Fruit fly (Drosophila melanogaster): ENCODE data around the gene CG9784.
A peak's percentile ranks its signal among the peaks of the same experiment; 100 is the strongest.

Gene CG9784

dm6 chrX:16624519-16624918 lies 25.5 kb upstream of the CG9784 start:
- TF ChIP-seq CTCF (optimal IDR thresholded peaks at IDR 0.05), result peak; percentile 66 to 73
- TF ChIP-seq CG8478 (optimal IDR thresholded peaks at IDR 0.05), result no peak

DNA sequence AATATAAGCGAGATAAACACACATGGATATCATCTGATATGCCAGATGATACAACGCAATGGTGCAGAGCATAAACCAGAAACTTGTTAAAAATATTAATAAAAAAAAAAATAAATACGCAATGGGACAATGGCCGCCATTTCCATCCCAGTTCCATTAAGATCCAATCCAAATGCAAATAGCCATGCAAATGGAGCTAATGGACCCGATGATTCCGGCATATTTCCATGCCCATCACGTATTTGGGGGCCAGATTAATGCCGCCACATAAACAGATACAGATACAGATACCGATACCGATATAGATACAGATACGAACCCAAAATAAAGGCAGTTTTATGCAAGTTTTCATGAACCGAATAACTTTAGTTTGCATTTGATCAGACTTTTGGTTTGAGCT lies 24.5 kb upstream of the CG9784 start:
- TF ChIP-seq CG8478 (optimal IDR thresholded peaks at IDR 0.05) (no peak), CTCF (optimal IDR thresholded peaks at IDR 0.05) (no peak)

dm6 chrX:16621462-16621861 lies 22.4 kb upstream of the CG9784 start, which contains the start of gene CG9782:
Gene CG9782 (minus strand): TSS chrX:16621589.
- no peak for TF ChIP-seq CTCF (optimal IDR thresholded peaks at IDR 0.05)
- TF ChIP-seq CG8478 (optimal IDR thresholded peaks at IDR 0.05), result no peak

- TF ChIP-seq CG8478 (optimal IDR thresholded peaks at IDR 0.05), result no peak
- TF ChIP-seq CTCF (optimal IDR thresholded peaks at IDR 0.05), result no peak
Measured at dm6 chrX:16618724-16619123, 19.7 kb upstream of the CG9784 start.

DNA sequence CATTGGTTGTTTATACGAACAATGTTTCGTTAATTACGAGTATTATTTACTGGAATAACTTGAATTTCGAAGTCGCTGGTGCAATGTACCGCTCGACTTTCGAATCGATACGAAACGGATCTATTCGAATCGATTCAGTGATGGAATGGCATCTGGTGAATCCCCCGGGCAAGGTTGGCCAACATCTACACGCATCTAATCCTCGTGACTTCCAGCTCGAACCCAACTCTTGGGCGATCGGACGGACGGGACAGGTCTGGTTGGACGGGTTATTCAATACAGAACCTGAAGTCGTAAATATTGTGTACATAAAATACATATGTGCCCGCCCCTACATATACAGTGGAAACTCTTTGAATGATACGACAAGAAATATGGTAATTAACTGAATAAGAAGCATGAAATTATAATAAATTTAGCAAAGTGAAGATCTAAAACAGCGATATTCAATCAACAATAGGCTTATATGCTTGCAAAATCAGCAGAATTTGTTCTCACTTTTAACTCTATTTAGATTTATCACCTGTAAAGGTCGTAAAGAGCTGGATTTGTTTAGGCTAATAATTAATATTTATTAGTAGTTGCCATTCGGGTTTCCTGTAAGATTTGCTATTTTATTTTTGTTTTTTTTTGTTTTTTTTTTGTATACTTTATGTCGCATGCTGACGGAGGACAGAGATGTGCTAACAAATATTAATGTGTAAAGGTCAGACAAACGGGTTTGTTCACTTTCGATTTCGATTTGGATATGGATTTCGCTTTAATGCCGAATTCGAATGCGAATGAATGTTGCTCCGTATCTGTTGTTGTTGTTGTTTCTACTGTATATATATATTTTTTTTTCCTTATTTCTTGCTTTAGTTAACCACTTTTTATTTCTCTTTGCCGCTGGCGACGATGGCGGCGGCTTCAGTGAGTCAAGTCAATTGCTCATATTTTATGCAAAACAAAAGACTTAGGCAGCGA lies 18.0 kb upstream of the CG9784 start:
- no peak for TF ChIP-seq CG8478 (optimal IDR thresholded peaks at IDR 0.05)
- TF ChIP-seq CTCF (optimal IDR thresholded peaks at IDR 0.05), result no peak

DNA sequence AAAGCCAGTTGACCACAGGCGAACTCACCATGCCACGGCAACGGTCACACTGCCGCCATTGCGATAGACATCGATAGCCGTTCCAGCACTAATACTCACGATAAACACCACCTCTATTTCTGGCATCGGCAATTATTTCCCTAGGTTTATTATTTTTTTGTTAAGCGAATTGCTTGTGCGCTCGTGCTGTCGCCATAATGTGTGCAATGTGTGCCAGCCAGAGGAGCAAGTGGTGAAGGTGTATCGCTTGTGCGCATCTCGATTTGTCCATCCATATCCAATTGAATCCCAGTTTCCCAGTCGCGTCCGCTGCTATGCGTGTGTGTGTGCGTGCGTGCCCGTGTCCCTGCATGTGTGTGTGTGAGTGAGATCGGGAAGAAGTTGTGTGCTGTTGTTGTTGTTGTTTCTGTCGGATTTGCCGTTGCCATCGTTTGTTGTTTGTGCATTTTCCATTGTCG lies 11.6 kb upstream of the CG9784 start, which contains the start of gene mbt:
Gene mbt (plus strand): TSS at position 85 of the 458 bp plus-strand sequence.
- TF ChIP-seq CG8478 (optimal IDR thresholded peaks at IDR 0.05), result no peak
- peak; percentile 9 to 31 for TF ChIP-seq CTCF (optimal IDR thresholded peaks at IDR 0.05)

dm6 chrX:16607828-16608227 lies 8.8 kb upstream of the CG9784 start:
- no peak for TF ChIP-seq CTCF (optimal IDR thresholded peaks at IDR 0.05)

- TF ChIP-seq CTCF (optimal IDR thresholded peaks at IDR 0.05), result no peak
- no peak for TF ChIP-seq CG8478 (optimal IDR thresholded peaks at IDR 0.05)
Measured at dm6 chrX:16599770-16600169, 755 bp upstream of the CG9784 start.

- no peak for TF ChIP-seq CG8478 (optimal IDR thresholded peaks at IDR 0.05)
- TF ChIP-seq CTCF (optimal IDR thresholded peaks at IDR 0.05), result no peak
Measured at dm6 chrX:16598336-16598977, 558 bp downstream of the CG9784 start.

DNA sequence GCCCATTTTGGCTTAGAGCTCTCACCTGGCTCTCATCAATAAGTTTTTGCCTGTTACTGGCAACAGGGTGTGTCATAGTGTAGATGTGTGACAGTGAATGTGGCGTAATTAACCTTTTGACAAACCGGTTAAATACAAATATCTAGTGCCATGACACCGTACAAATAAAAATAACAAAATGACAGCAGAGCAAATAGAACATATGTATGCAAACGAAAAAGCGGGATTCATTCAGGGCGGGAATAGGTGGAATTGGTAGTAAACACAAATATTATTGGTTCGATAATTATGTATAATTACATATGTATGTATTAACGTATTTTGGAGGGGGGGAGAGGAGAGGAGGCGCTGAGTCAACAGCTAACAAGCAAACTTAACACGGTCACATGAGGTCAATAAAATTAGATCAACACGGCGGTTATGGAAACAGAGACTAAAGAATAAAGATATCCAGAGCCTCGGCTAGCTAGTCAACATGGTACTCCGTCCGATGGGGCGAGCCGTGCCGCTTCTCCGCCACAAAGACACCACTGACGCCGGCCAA lies 2.7 kb downstream of the CG9784 start:
- TF ChIP-seq CTCF (optimal IDR thresholded peaks at IDR 0.05), result no peak
- TF ChIP-seq CG8478 (optimal IDR thresholded peaks at IDR 0.05), result no peak

DNA sequence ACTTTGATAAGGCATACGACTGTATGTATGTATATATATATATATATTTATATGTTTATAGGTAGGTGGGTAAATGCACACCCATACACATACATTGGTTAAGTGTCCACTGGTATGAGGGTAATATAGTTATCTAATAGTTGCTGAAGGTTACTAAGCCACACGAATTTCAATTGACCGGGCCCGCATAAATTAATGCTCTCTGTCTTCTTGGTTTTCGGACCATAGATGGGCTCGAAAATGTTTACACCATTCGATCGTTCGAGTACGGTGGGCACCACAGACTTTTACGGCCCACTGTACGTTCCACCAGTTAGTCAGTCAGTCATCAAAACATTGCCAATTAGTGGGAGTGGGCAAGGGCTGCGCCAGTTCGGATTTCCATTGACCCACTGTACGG lies 3.6 kb downstream of the CG9784 start:
- no peak for TF ChIP-seq CTCF (optimal IDR thresholded peaks at IDR 0.05)
- TF ChIP-seq CG8478 (optimal IDR thresholded peaks at IDR 0.05), result no peak

- TF ChIP-seq CG8478 (optimal IDR thresholded peaks at IDR 0.05), result no peak
- TF ChIP-seq CTCF (optimal IDR thresholded peaks at IDR 0.05), result no peak
Measured at dm6 chrX:16593418-16593817, 5.6 kb downstream of the CG9784 start, which contains the start of the genes SMC3 and Ubc7. Gene SMC3 (minus strand): TSS chrX:16593439. Gene Ubc7 (plus strand): TSS chrX:16593677.

- TF ChIP-seq CTCF (optimal IDR thresholded peaks at IDR 0.05) (no peak), CG8478 (optimal IDR thresholded peaks at IDR 0.05) (no peak)
Measured at dm6 chrX:16587668-16588046, 11.4 kb downstream of the CG9784 start, which contains the start of gene CG13014. Gene CG13014 (plus strand): TSS chrX:16587873.

- no peak for TF ChIP-seq CG8478 (optimal IDR thresholded peaks at IDR 0.05)
- no peak for TF ChIP-seq CTCF (optimal IDR thresholded peaks at IDR 0.05)
Measured at dm6 chrX:16587021-16587667, 11.9 kb downstream of the CG9784 start, which contains the start of gene CanA-14F. Gene CanA-14F (minus strand): TSS chrX:16587172.
